Fruit fly (Drosophila melanogaster): ENCODE data around the gene CG17834.
A peak's percentile ranks its signal among the peaks of the same experiment; 100 is the strongest.

The CG17834 gene

DNA sequence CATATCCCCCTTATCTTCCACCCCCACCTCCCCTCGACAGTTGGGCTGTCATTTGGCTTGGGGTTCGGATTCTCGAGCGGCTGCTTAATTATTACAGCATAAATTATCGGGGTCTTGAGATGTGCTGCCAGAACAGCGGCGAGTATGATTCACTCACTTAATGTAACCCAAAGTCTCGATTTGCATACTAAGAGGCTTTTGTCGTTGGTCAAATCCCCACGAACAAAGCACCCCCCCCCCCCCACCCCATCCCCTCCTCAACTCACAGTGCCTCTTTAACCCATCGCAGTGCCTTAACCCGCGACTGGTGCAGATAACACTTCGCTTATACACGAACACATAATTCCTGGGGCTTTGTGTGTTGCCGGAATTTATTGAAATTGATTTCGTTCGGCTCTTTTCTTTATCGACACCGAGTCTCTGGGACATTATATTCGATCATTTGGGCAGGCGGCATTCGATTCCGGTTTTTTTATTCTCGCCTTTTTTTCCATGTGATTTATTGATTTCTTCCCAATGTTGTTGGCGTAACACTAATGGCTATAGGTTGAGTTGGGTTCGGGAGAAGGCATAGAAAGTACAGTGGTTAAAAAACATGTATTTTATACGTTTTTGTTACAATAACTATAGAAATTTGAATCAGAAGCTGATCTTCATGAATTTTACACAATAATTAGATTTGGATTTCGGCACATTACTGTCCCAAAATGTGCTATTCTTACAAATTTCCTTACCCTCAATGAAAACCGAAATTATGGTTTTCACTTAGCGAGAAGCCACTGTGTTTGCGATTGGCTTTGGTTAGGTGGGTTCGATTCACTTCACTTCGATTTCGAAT is 25.1 kb downstream of the CG17834 start (continued):
- TF ChIP-seq Vsx1 (GFP tag; optimal IDR thresholded peaks at IDR 0.05) (no peak), crol (GFP tag; IDR thresholded peaks at IDR 0.05) (peak; percentile 88), CG11093 (GFP tag; IDR thresholded peaks at IDR 0.05) (no peak), CG4707 (GFP tag; optimal IDR thresholded peaks at IDR 0.05) (peak; percentile 31), CG15269 (tag; optimal IDR thresholded peaks at IDR 0.05) (peak; percentile 27), NK7.1 (GFP tag; optimal IDR thresholded peaks at IDR 0.05) (no peak), sob (GFP tag; IDR thresholded peaks at IDR 0.05) (0 out of 2 replicates have a peak, but pooled peaks have one; percentile 25), CG3407 (GFP tag; optimal IDR thresholded peaks at IDR 0.05) (no peak), NfI (GFP tag; optimal IDR thresholded peaks at IDR 0.05) (peak; percentile 43), Blimp-1 (GFP tag; optimal IDR thresholded peaks at IDR 0.05) (peak; percentile 88), gro (GFP tag; optimal IDR thresholded peaks at IDR 0.05) (no peak), Med (GFP tag) (peak; percentile 85), exex (tag; optimal IDR thresholded peaks at IDR 0.05) (no peak), CG11504 (tag; optimal IDR thresholded peaks at IDR 0.05) (peak; percentile 73), pros (GFP tag; optimal IDR thresholded peaks at IDR 0.05) (peak; percentile 42), CG6175 (GFP tag; IDR thresholded peaks at IDR 0.05) (no peak), ATbp (GFP tag; optimal IDR thresholded peaks at IDR 0.05) (peak; percentile 46), CG9609 (GFP tag; optimal IDR thresholded peaks at IDR 0.05) (peak; percentile 28), Optix (GFP tag; IDR thresholded peaks at IDR 0.05) (no peak), lov (optimal IDR thresholded peaks at IDR 0.05) (no peak), lov (GFP tag; IDR thresholded peaks at IDR 0.05) (0 out of 3 replicates have a peak, but pooled peaks have one; percentile 12), insv (GFP tag; optimal IDR thresholded peaks at IDR 0.05) (no peak), tgo (GFP tag; IDR thresholded peaks at IDR 0.05) (0 out of 3 replicates have a peak, but pooled peaks have one; percentile 39), CG13123 (GFP tag; optimal IDR thresholded peaks at IDR 0.05) (peak; percentile 17), CG7786 (GFP tag; optimal IDR thresholded peaks at IDR 0.05) (peak; percentile 32), CG7556 (GFP tag; optimal IDR thresholded peaks at IDR 0.05) (peak; percentile 61), C15 (GFP tag; IDR thresholded peaks at IDR 0.05) (no peak), CG11560 (tag; IDR thresholded peaks at IDR 0.05) (no peak), dmrt99B (tag; optimal IDR thresholded peaks at IDR 0.05) (peak; percentile 44), vvl (GFP tag; IDR thresholded peaks at IDR 0.05) (peak; percentile 80), CG12659 (GFP tag; optimal IDR thresholded peaks at IDR 0.05) (peak; percentile 34), chinmo (GFP tag; IDR thresholded peaks at IDR 0.05; ENCODE audit: partially characterized antibody) (0 out of 4 replicates have a peak, but pooled peaks have one; percentile 79), CG8944 (GFP tag; optimal IDR thresholded peaks at IDR 0.05) (peak; percentile 9), Atf6 (GFP tag; IDR thresholded peaks at IDR 0.05) (no peak), kay (GFP tag; optimal IDR thresholded peaks at IDR 0.05) (no peak), YL-1 (GFP tag; optimal IDR thresholded peaks at IDR 0.05) (no peak), CG2712 (tag; optimal IDR thresholded peaks at IDR 0.05) (peak; percentile 57), Dip2 (GFP tag; IDR thresholded peaks at IDR 0.05) (no peak), CG18619 (GFP tag; optimal IDR thresholded peaks at IDR 0.05) (peak; percentile 30), CG10366 (GFP tag; IDR thresholded peaks at IDR 0.05) (no peak), nerfin-1 (tag; optimal IDR thresholded peaks at IDR 0.05) (peak; percentile 37), CG12236 (GFP tag; optimal IDR thresholded peaks at IDR 0.05) (peak; percentile 48), CG12769 (tag; optimal IDR thresholded peaks at IDR 0.05) (peak; percentile 67), her (GFP tag; optimal IDR thresholded peaks at IDR 0.05) (peak; percentile 45), Sin3A (optimal IDR thresholded peaks at IDR 0.05) (no peak), ato (GFP tag; IDR thresholded peaks at IDR 0.05; ENCODE audit: partially characterized antibody) (no peak), pb (GFP tag; optimal IDR thresholded peaks at IDR 0.05) (no peak), CG15696 (tag; optimal IDR thresholded peaks at IDR 0.05) (peak; percentile 8), HmgD (GFP tag; optimal IDR thresholded peaks at IDR 0.05) (no peak)
